Worm (Caenorhabditis elegans) whole organism, L1 larva: ENCODE results near the gene ubh-4.

Source experiments
- alr-1 ChIP-seq: fragments of 200-800 bp; sonication (Bioruptor generic); optimal IDR thresholded peaks from 2 replicates; lab custom pipeline; 2018; ENCODE audit warnings: borderline replicate concordance, mild to moderate bottlenecking, missing genetic modification characterization, missing compliant biosample characterization
- ceh-8 ChIP-seq: fragments of 200-800 bp; sonication (Bioruptor generic); optimal IDR thresholded peaks from 2 replicates; lab custom pipeline; 2018; ENCODE audit warnings: mild to moderate bottlenecking, missing genetic modification characterization, moderate library complexity, missing compliant biosample characterization
- ceh-82 ChIP-seq, 3 experiments: fragments of 150-350 bp in 1 of 3; sonication (generic microtip) in 2 of 3; optimal IDR thresholded peaks; 2 replicates each; lab custom pipeline; 2014 to 2017; ENCODE audit warnings: missing biosample characterization in 3 of 3, missing genetic modification characterization in 3 of 3
- ceh-88 ChIP-seq: fragments of 200-800 bp; sonication (Bioruptor generic); IDR thresholded peaks from 2 replicates; pipeline ENCODE4 v1.3.6; 2022; ENCODE audit warnings: missing genetic modification characterization, missing compliant biosample characterization
- ces-1 ChIP-seq: fragments of 150-350 bp; optimal IDR thresholded peaks from 2 replicates; lab custom pipeline; 2014; ENCODE audit warnings: missing biosample characterization, missing genetic modification reagents, missing genetic modification characterization
- egl-27 ChIP-seq, 2 experiments: fragments of 150-350 bp in 1 of 2; sonication (generic microtip); optimal IDR thresholded peaks; 3 replicates each; lab custom pipeline; 2017 to 2018; ENCODE audit warnings: missing biosample characterization in 2 of 2, missing genetic modification characterization in 2 of 2, missing genetic modification reagents in 2 of 2
- elt-2 ChIP-seq: sonication (generic microtip); optimal IDR thresholded peaks from 2 replicates; lab custom pipeline; 2016; ENCODE audit warnings: missing genetic modification characterization, mild to moderate bottlenecking, inconsistent platforms, missing compliant biosample characterization, missing genetic modification reagents
- jun-1 ChIP-seq: fragments of 150-350 bp; optimal IDR thresholded peaks from 2 replicates; lab custom pipeline; 2014; ENCODE audit warnings: missing biosample characterization, missing genetic modification reagents, missing genetic modification characterization
- nhr-12 ChIP-seq: sonication (generic microtip); optimal IDR thresholded peaks from 2 replicates; lab custom pipeline; 2017; ENCODE audit warnings: missing biosample characterization, missing genetic modification characterization
- nhr-85 ChIP-seq: sonication (generic microtip); peaks from one replicate; lab custom pipeline; 2016; ENCODE audit warnings: missing genetic modification characterization, inconsistent platforms, missing compliant biosample characterization
- skn-1 ChIP-seq: fragments of 150-350 bp; optimal IDR thresholded peaks from 2 replicates; lab custom pipeline; 2014; ENCODE audit warnings: missing biosample characterization, missing genetic modification characterization
- snpc-4 ChIP-seq: fragments of 150-350 bp; optimal IDR thresholded peaks from 2 replicates; lab custom pipeline; 2014; ENCODE audit warnings: missing biosample characterization, missing genetic modification characterization

DNA sequence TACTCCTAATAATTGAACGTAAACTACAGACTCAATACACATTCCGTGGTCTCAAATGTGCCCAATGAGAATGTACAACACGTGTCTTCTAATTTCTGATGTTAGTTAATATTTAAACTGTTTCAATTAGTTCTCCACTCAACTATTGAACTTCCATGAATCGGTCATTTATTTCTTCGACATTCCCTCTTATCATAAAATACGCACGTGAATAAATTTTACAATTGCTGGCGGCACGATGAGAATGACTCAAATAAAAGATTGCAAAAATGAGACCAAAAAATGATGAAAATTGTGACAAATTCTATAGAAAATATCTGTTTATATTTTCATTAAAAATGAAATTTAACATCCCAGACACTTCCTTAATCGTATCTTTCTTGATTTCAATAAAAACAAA is 34.6 kb downstream of the ubh-4 start:
- TF ChIP-seq skn-1 (tag; lab: Kevin White, UChicago) (no peak), nhr-85 (tag; lab: Kevin White, UChicago) (no peak), nhr-12 (tag; lab: Kevin White, UChicago) (no peak), ceh-82 (tag; optimal IDR thresholded peaks at IDR 0.05; lab: Kevin White, UChicago) (no peak), snpc-4 (tag; lab: Kevin White, UChicago) (no peak), jun-1 (tag; lab: Kevin White, UChicago) (no peak), ceh-8 (no peak), egl-27 (tag; optimal IDR thresholded peaks at IDR 0.05; lab: Kevin White, UChicago) (no peak), elt-2 (no peak), alr-1 (tag; lab: Kevin White, UChicago) (no peak), ces-1 (no peak), ceh-88 (GFP tag; lab: Robert Waterston, UW) (no peak)
